Worm (Caenorhabditis elegans): Measurements from ENCODE around the gene srlf-31.

DNA sequence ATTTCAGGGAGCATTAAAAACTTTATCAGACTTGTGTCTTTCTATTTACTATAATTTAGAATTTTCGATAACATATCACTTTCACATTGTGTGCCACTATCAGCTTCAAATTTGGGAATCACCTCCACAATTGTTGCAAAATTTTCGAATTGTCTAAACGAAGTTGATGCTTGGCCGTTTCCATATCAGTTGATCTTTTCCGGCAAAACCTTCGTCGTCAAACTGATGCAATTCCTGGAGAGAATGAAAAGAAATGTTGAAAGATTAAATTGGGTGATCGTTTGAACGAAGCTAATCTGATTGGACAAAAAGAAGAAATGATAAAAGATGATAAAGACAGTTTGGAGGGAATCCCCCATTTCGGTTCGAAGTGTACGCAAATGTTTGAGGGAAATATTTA, 32.6 kb upstream of the srlf-31 start:
- TF ChIP-seq elt-1 (tag; optimal IDR thresholded peaks at IDR 0.05) (no peak), daf-12 (tag; optimal IDR thresholded peaks at IDR 0.05) (no peak), ztf-11 (tag; optimal IDR thresholded peaks at IDR 0.05) (no peak), aly-2 (tag; optimal IDR thresholded peaks at IDR 0.05) (no peak), lin-15B (tag; optimal IDR thresholded peaks at IDR 0.05) (no peak), elt-3 (tag; optimal IDR thresholded peaks at IDR 0.05) (no peak)
